Fruit fly (Drosophila melanogaster): ENCODE data around the gene Dhps.
A peak's percentile ranks its signal among the peaks of the same experiment; 100 is the strongest.

Gene Dhps

DNA sequence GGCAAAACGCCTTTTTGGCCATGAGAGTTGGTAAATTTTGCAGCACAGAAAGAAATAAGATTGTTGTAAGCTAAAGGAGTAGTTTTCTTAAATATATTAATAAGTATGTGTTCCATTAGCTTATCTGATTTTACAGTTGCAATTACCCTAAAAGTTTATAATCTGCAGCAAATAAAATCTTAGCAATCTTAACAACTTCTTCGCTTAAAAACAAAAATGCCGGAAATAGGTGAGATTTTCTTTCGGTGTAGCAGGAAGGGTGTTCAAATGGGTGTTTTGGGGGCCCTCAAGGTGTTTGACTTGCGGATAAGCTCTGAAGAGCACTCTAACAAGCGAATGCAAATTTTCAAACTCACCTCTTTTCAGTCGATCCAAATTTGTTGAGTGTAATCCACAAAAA lies 47.2 kb upstream of the Dhps start (continued):
- TF ChIP-seq CG34406 (GFP tag; optimal IDR thresholded peaks at IDR 0.05) (no peak), vri (GFP tag; optimal IDR thresholded peaks at IDR 0.05) (no peak), Eip75B (GFP tag; optimal IDR thresholded peaks at IDR 0.05) (no peak), CG8119 (GFP tag; IDR thresholded peaks at IDR 0.05) (no peak), CG6163 (GFP tag; IDR thresholded peaks at IDR 0.05) (no peak), topi (GFP tag; optimal IDR thresholded peaks at IDR 0.05) (no peak), esn (GFP tag; optimal IDR thresholded peaks at IDR 0.05) (no peak), CG3919 (GFP tag; optimal IDR thresholded peaks at IDR 0.05) (peak; percentile 23)

dm6 chr3L:8151727-8152199 lies 46.2 kb upstream of the Dhps start, which contains the start of gene CG13676:
Gene CG13676, minus strand, starts transcription at chr3L:8151813.
- TF ChIP-seq cyc (GFP tag; optimal IDR thresholded peaks at IDR 0.05) (no peak), CG11294 (GFP tag; IDR thresholded peaks at IDR 0.05) (no peak), Eip93F (GFP tag; optimal IDR thresholded peaks at IDR 0.05) (no peak), CG6163 (GFP tag; IDR thresholded peaks at IDR 0.05) (peak; percentile 58; the same call in 1 of the 3 replicates), CG10631 (GFP tag; optimal IDR thresholded peaks at IDR 0.05) (no peak), CG31627 (GFP tag; optimal IDR thresholded peaks at IDR 0.05) (no peak), Lpt (GFP tag; optimal IDR thresholded peaks at IDR 0.05) (no peak), Gug (GFP tag; IDR thresholded peaks at IDR 0.05) (no peak), CG3919 (GFP tag; optimal IDR thresholded peaks at IDR 0.05) (peak; percentile 28), Hr39 (GFP tag; optimal IDR thresholded peaks at IDR 0.05) (no peak), fkh (GFP tag; optimal IDR thresholded peaks at IDR 0.05) (no peak), Ets21C (GFP tag; optimal IDR thresholded peaks at IDR 0.05) (no peak), Hr4 (GFP tag; optimal IDR thresholded peaks at IDR 0.05) (no peak), CG34406 (GFP tag; optimal IDR thresholded peaks at IDR 0.05) (no peak), CG1621 (tag; optimal IDR thresholded peaks at IDR 0.05) (peak; percentile 96), achi (GFP tag; optimal IDR thresholded peaks at IDR 0.05) (peak; percentile 2), CG6854 (GFP tag; optimal IDR thresholded peaks at IDR 0.05) (peak; percentile 73), CG8319 (GFP tag; optimal IDR thresholded peaks at IDR 0.05) (no peak), pdm3 (GFP tag; optimal IDR thresholded peaks at IDR 0.05) (no peak), Sox14 (GFP tag; optimal IDR thresholded peaks at IDR 0.05) (no peak), Met (GFP tag; optimal IDR thresholded peaks at IDR 0.05) (no peak), Sox15 (GFP tag; optimal IDR thresholded peaks at IDR 0.05) (no peak), lz (GFP tag; optimal IDR thresholded peaks at IDR 0.05) (no peak), eg (GFP tag; IDR thresholded peaks at IDR 0.05) (0 out of 3 replicates have a peak, but pooled peaks have one; percentile 9), Eip78C (GFP tag) (peak; percentile 50), ss (GFP tag; optimal IDR thresholded peaks at IDR 0.05) (peak in 1 of 2 experiments; percentile 46), CG15336 (GFP tag; IDR thresholded peaks at IDR 0.05) (peak; percentile 31; the same call in 1 of the 2 replicates), salr (GFP tag; optimal IDR thresholded peaks at IDR 0.05) (no peak), CG11902 (GFP tag; optimal IDR thresholded peaks at IDR 0.05) (no peak), CG16779 (tag; optimal IDR thresholded peaks at IDR 0.05) (no peak), CG3032 (tag; optimal IDR thresholded peaks at IDR 0.05) (no peak), Sox102F (GFP tag; optimal IDR thresholded peaks at IDR 0.05) (no peak), Smox (GFP tag; optimal IDR thresholded peaks at IDR 0.05) (no peak), CG8632 (GFP tag; optimal IDR thresholded peaks at IDR 0.05) (no peak), svp (GFP tag) (no peak), CG6792 (GFP tag; optimal IDR thresholded peaks at IDR 0.05) (no peak), Ets96B (tag; optimal IDR thresholded peaks at IDR 0.05) (no peak), fd85E (GFP tag; optimal IDR thresholded peaks at IDR 0.05) (no peak), CG6808 (GFP tag; optimal IDR thresholded peaks at IDR 0.05) (peak; percentile 6)

Measured in whole organism, prepupa.